Worm (Caenorhabditis elegans) whole organism, mixed stage, embryonic: ENCODE results near the gene F46G11.2.

Source experiments
- cnd-1 ChIP-seq: fragments of 200-800 bp; sonication (Bioruptor generic); optimal IDR thresholded peaks from 2 replicates; lab custom pipeline; 2018; ENCODE audit warnings: mild to moderate bottlenecking, missing genetic modification characterization, missing compliant biosample characterization
- elt-1 ChIP-seq: sonication (generic microtip); optimal IDR thresholded peaks from 2 replicates; lab custom pipeline; 2017; ENCODE audit warnings: missing genetic modification characterization, mild to moderate bottlenecking, missing compliant biosample characterization, antibody characterized with exemption, moderate library complexity, borderline replicate concordance; ENCODE audit not compliant: insufficient read depth
- mab-5 ChIP-seq: fragments of 150-350 bp; optimal IDR thresholded peaks from 2 replicates; lab custom pipeline; 2014; ENCODE audit warnings: missing biosample characterization, missing genetic modification characterization
- pha-4 ChIP-seq: fragments of 150-350 bp; optimal IDR thresholded peaks from 2 replicates; lab custom pipeline; 2018; ENCODE audit warnings: missing biosample characterization, missing genetic modification reagents, missing genetic modification characterization
- snpc-4 ChIP-seq: fragments of 150-350 bp; optimal IDR thresholded peaks from 2 replicates; lab custom pipeline; 2014; ENCODE audit warnings: missing biosample characterization, missing genetic modification characterization
- sptf-1 ChIP-seq: sonication (generic microtip); optimal IDR thresholded peaks from 2 replicates; lab custom pipeline; 2017; ENCODE audit warnings: mild to moderate bottlenecking, missing genetic modification characterization, moderate library complexity, missing compliant biosample characterization
- unc-62 ChIP-seq: fragments of 150-350 bp; optimal IDR thresholded peaks from 2 replicates; lab custom pipeline; 2014; ENCODE audit warnings: missing biosample characterization, missing genetic modification reagents, missing genetic modification characterization

ce11 chrX:5802582-5802981 is 14.6 kb downstream of the F46G11.2 start:
- TF ChIP-seq elt-1 (tag; lab: Kevin White, UChicago): no peak
- TF ChIP-seq snpc-4 (tag; lab: Kevin White, UChicago): no peak
- TF ChIP-seq mab-5 (tag; lab: Kevin White, UChicago): no peak
- no peak for TF ChIP-seq unc-62
- TF ChIP-seq cnd-1 (tag; lab: Kevin White, UChicago): no peak
- no peak for TF ChIP-seq pha-4
- no peak for TF ChIP-seq sptf-1 (tag; lab: Kevin White, UChicago)
